Fruit fly (Drosophila melanogaster): Measurements from ENCODE around the gene Cyp4d20.

DNA sequence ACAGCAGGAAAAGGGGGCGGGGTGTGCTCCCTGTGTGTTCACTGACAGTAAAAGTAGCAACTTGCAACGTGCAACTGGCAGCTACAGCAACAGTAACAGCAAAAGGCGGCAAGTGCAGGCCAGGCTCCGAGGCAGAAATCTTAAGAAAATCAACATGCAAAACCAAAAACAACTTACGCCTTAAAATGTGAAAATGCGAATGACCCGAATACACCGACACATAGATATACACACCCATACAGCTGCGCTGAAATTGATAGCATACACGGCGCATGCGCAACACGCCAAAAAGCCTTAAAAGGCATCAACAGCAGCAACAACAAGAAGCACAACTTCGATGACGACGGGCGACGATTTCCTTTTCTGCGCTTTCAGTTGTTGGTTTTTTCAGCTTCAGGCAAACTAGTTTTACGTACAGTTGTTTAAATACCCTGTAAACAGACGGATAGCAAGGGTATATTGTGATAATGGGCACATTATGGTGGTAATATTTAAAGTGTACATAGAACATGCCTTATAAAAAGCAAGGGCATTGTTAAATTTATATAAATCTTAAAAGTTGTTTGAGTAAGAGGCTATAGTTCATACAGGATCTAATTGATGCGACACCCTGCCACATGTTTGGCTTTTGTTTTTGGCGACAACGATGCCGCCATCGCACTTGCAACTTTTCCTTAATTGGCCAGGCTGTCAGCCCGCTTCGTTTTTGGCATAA, 5.8 kb downstream of the Cyp4d20 start:
- TF ChIP-seq CG1620 (GFP tag; optimal IDR thresholded peaks at IDR 0.05) = no peak
- TF ChIP-seq pad (GFP tag; optimal IDR thresholded peaks at IDR 0.05) = no peak
- TF ChIP-seq CG14711 (tag; optimal IDR thresholded peaks at IDR 0.05) = no peak
- TF ChIP-seq ovo (GFP tag; optimal IDR thresholded peaks at IDR 0.05) = no peak

All from whole organism, adult.